Fruit fly (Drosophila melanogaster): ENCODE measurements around the gene Ir7a.

Gene Ir7a

dm6 chrX:7734131-7734930 lies 30.5 kb upstream of the Ir7a start, which contains the start of the genes Pdp and Rab39 (continued):
- TF ChIP-seq CG18476 (GFP tag; optimal IDR thresholded peaks at IDR 0.05) (peak; percentile 68), CG1832 (GFP tag; optimal IDR thresholded peaks at IDR 0.05) (no peak), CG1529 (GFP tag; optimal IDR thresholded peaks at IDR 0.05) (no peak), CG31224 (GFP tag; IDR thresholded peaks at IDR 0.05) (peak; percentile 69; the same call in 1 of the 2 replicates), sim (GFP tag; IDR thresholded peaks at IDR 0.05) (peak; percentile 21; the same call in 1 of the 2 replicates), eve (GFP tag; optimal IDR thresholded peaks at IDR 0.05) (no peak), MESR4 (GFP tag; optimal IDR thresholded peaks at IDR 0.05) (peak; percentile 73), zen2 (GFP tag; IDR thresholded peaks at IDR 0.05; ENCODE audit: partially characterized antibody) (peak; percentile 79; the same call in 2 of the 3 replicates), Fer2 (tag; optimal IDR thresholded peaks at IDR 0.05) (peak; percentile 74), YL-1 (GFP tag; optimal IDR thresholded peaks at IDR 0.05) (peak; percentile 51), nmo (GFP tag; optimal IDR thresholded peaks at IDR 0.05) (peak; percentile 84), ase (GFP tag; IDR thresholded peaks at IDR 0.05) (peak; percentile 61), CG16779 (GFP tag; IDR thresholded peaks at IDR 0.05) (no peak), ewg (GFP tag; optimal IDR thresholded peaks at IDR 0.05) (peak; percentile 72), CG4282 (GFP tag; optimal IDR thresholded peaks at IDR 0.05) (no peak), lmd (GFP tag; IDR thresholded peaks at IDR 0.05) (peak; percentile 75), vnd (GFP tag; IDR thresholded peaks at IDR 0.05; ENCODE audit: partially characterized antibody) (peak; percentile 94), ftz-f1 (GFP tag; optimal IDR thresholded peaks at IDR 0.05) (no peak), Lpt (GFP tag; optimal IDR thresholded peaks at IDR 0.05) (no peak), Dbx (GFP tag; IDR thresholded peaks at IDR 0.05) (peak; percentile 87), tx (GFP tag; optimal IDR thresholded peaks at IDR 0.05) (peak; percentile 35), CG3995 (GFP tag; optimal IDR thresholded peaks at IDR 0.05) (peak; percentile 55), NC2β (GFP tag; optimal IDR thresholded peaks at IDR 0.05) (peak; percentile 59), cad (GFP tag; optimal IDR thresholded peaks at IDR 0.05) (no peak), tio (GFP tag; optimal IDR thresholded peaks at IDR 0.05) (no peak), CG7987 (GFP tag; optimal IDR thresholded peaks at IDR 0.05) (no peak), CG4854 (GFP tag; optimal IDR thresholded peaks at IDR 0.05) (peak; percentile 63), CG4617 (GFP tag; optimal IDR thresholded peaks at IDR 0.05; ENCODE audit: borderline replicate concordance) (peak; percentile 77), sna (GFP tag; IDR thresholded peaks at IDR 0.05; ENCODE audit: partially characterized antibody) (peak; percentile 94), corto (GFP tag; optimal IDR thresholded peaks at IDR 0.05) (peak; percentile 31), CG32772 (GFP tag; IDR thresholded peaks at IDR 0.05) (peak; percentile 77), onecut (GFP tag; IDR thresholded peaks at IDR 0.05) (peak; percentile 63), CG31388 (GFP tag; optimal IDR thresholded peaks at IDR 0.05) (peak; percentile 11), seq (GFP tag; IDR thresholded peaks at IDR 0.05) (peak; percentile 55), Usf (GFP tag; optimal IDR thresholded peaks at IDR 0.05) (peak; percentile 62), her (GFP tag; optimal IDR thresholded peaks at IDR 0.05) (no peak), schlank (tag; optimal IDR thresholded peaks at IDR 0.05) (peak; percentile 30), CG17361 (GFP tag; IDR thresholded peaks at IDR 0.05) (peak; percentile 75), CG12942 (GFP tag; optimal IDR thresholded peaks at IDR 0.05) (peak; percentile 66), Elba2 (GFP tag; optimal IDR thresholded peaks at IDR 0.05) (peak; percentile 13), CG13424 (tag; optimal IDR thresholded peaks at IDR 0.05) (peak; percentile 86), CG3281 (GFP tag; optimal IDR thresholded peaks at IDR 0.05) (peak; percentile 66), ssp (GFP tag; IDR thresholded peaks at IDR 0.05) (peak; percentile 61; the same call in 1 of the 2 replicates), sens (GFP tag) (peak; percentile 91), fd102C (GFP tag; optimal IDR thresholded peaks at IDR 0.05) (no peak), CG10462 (GFP tag; optimal IDR thresholded peaks at IDR 0.05) (peak; percentile 71), CG2875 (GFP tag; optimal IDR thresholded peaks at IDR 0.05) (peak; percentile 28), CG6175 (GFP tag; IDR thresholded peaks at IDR 0.05) (0 out of 3 replicates have a peak, but pooled peaks have one; percentile 57), Dp (GFP tag; optimal IDR thresholded peaks at IDR 0.05) (peak; percentile 26)
